Worm (Caenorhabditis elegans) whole organism, midembryonic: ENCODE data around the gene sdz-10.

Experiments used
- T22C8.4 ChIP-seq: fragments of 200-800 bp; sonication (Bioruptor generic); IDR thresholded peaks from 2 replicates; pipeline ENCODE4 v1.3.6; 2022; ENCODE audit warnings: missing genetic modification characterization, missing compliant biosample characterization
- cog-1 ChIP-seq: sonication (generic microtip); optimal IDR thresholded peaks from 2 replicates; lab custom pipeline; 2016; ENCODE audit warnings: missing genetic modification characterization, missing compliant biosample characterization
- flt-1 ChIP-seq: fragments of 200-800 bp; sonication (Bioruptor generic); IDR thresholded peaks from 2 replicates; pipeline ENCODE4 v1.3.6; 2022; ENCODE audit warnings: missing genetic modification characterization, missing compliant biosample characterization
- med-1 ChIP-seq: sonication (generic microtip); optimal IDR thresholded peaks from 2 replicates; lab custom pipeline; 2017; ENCODE audit warnings: missing genetic modification characterization, mild to moderate bottlenecking, missing compliant biosample characterization, antibody characterized with exemption, missing genetic modification reagents; ENCODE audit not compliant: insufficient read depth
- ref-1 ChIP-seq: fragments of 200-800 bp; sonication (Bioruptor generic); conservative IDR thresholded peaks from 2 replicates; pipeline ENCODE4 v1.3.6; 2022; ENCODE audit warnings: missing genetic modification reagents, missing genetic modification characterization, missing compliant biosample characterization

DNA sequence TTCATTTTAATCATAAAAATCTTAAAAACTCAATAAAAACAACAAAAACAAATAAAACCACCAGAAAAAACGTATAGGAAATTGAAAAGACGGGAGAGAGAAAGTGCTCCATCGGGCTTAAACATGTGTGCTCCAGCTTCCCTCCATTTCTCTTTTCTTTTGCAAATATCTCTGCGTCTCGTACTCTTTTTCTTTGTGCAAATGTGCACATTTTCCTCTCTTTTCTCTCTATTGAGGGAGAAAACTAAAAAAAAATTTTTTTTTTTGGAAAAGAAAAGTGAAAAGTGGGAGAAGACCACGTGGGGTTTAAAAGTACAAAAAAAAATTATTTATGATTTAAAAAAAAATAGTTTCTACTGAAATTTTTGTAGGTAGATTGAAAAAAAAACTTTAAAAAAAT is 32.2 kb upstream of the sdz-10 start:
- no peak for TF ChIP-seq ref-1 (GFP tag; lab: Robert Waterston, UW)
- TF ChIP-seq flt-1 (GFP tag; lab: Robert Waterston, UW) = no peak
- no peak for TF ChIP-seq med-1
- TF ChIP-seq T22C8.4 (GFP tag; lab: Robert Waterston, UW) = no peak
- TF ChIP-seq cog-1 (tag; lab: Kevin White, UChicago) = no peak
